Fruit fly (Drosophila melanogaster): Measurements from ENCODE around the gene CG12155.

The CG12155 gene

DNA sequence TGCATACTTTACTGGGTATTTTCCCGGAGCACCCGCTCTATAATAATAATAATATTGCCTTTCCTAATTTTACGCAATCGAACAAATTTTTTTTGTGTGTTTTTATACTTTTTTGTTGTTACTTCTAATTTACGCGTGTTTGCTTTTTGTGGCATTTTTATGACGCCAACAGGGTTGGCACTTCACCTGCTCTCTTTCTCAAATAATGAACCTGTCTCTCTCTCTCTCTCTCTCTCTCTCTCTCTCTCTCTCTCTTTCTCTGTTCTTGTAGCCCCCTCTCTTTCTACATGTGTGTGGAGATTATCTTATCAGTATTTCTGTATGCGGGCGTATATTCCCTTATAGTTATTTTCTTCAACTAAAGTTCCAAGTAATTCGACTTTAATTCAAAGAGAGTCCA lies 37.9 kb upstream of the CG12155 start (continued):
- TF ChIP-seq Opbp (GFP tag; IDR thresholded peaks at IDR 0.05; ENCODE audit: partially characterized antibody), result no peak
- no peak for TF ChIP-seq mld (GFP tag; IDR thresholded peaks at IDR 0.05; ENCODE audit: partially characterized antibody)
- no peak for TF ChIP-seq CG5245 (GFP tag; optimal IDR thresholded peaks at IDR 0.05)
- no peak for TF ChIP-seq dmrt11E (tag; optimal IDR thresholded peaks at IDR 0.05)
- no peak for TF ChIP-seq sna (GFP tag; IDR thresholded peaks at IDR 0.05; ENCODE audit: partially characterized antibody)
- peak; percentile 34 for TF ChIP-seq CG8089 (GFP tag; optimal IDR thresholded peaks at IDR 0.05)
- TF ChIP-seq luna (GFP tag; optimal IDR thresholded peaks at IDR 0.05), result peak; percentile 21
- TF ChIP-seq CG15479 (GFP tag; optimal IDR thresholded peaks at IDR 0.05), result no peak
- TF ChIP-seq chn (GFP tag; optimal IDR thresholded peaks at IDR 0.05), result no peak
- TF ChIP-seq tup (GFP tag; optimal IDR thresholded peaks at IDR 0.05), result no peak
- peak; percentile 61 for TF ChIP-seq B-H2 (GFP tag; optimal IDR thresholded peaks at IDR 0.05)
- peak; percentile 45; the same call in 1 of the 2 replicates for TF ChIP-seq stc (GFP tag; IDR thresholded peaks at IDR 0.05)
- TF ChIP-seq D19B (GFP tag; optimal IDR thresholded peaks at IDR 0.05), result peak; percentile 22
- TF ChIP-seq Pdp1 (GFP tag; optimal IDR thresholded peaks at IDR 0.05), result peak in 1 of 2 experiments; percentile 81
- no peak for TF ChIP-seq CG4404 (GFP tag; IDR thresholded peaks at IDR 0.05)
- TF ChIP-seq tll (GFP tag; optimal IDR thresholded peaks at IDR 0.05), result no peak
- no peak for TF ChIP-seq br (optimal IDR thresholded peaks at IDR 0.05)
- peak; percentile 61; the same call in 1 of the 3 replicates for TF ChIP-seq ci (GFP tag; IDR thresholded peaks at IDR 0.05)
- TF ChIP-seq CG8924 (tag; optimal IDR thresholded peaks at IDR 0.05), result peak; percentile 31
- TF ChIP-seq Ada2b (GFP tag; IDR thresholded peaks at IDR 0.05), result peak; percentile 5; the same call in 1 of the 2 replicates
- TF ChIP-seq fd64A (GFP tag; optimal IDR thresholded peaks at IDR 0.05), result peak; percentile 79
- no peak for TF ChIP-seq dimm (GFP tag; IDR thresholded peaks at IDR 0.05)
- peak; percentile 18 for TF ChIP-seq CG33213 (GFP tag; optimal IDR thresholded peaks at IDR 0.05)
- TF ChIP-seq Atf6 (GFP tag; IDR thresholded peaks at IDR 0.05), result peak; percentile 87
- no peak for TF ChIP-seq Sin3A (optimal IDR thresholded peaks at IDR 0.05)
- peak; percentile 61 for TF ChIP-seq kah (GFP tag; optimal IDR thresholded peaks at IDR 0.05)
- TF ChIP-seq CG17359 (tag; optimal IDR thresholded peaks at IDR 0.05), result peak; percentile 64
- peak; percentile 44 for TF ChIP-seq CG1647 (GFP tag; optimal IDR thresholded peaks at IDR 0.05)
- TF ChIP-seq CG2678 (tag; optimal IDR thresholded peaks at IDR 0.05), result no peak
- no peak for TF ChIP-seq so (GFP tag; IDR thresholded peaks at IDR 0.05)
- peak; percentile 23 for TF ChIP-seq fd3F (GFP tag; optimal IDR thresholded peaks at IDR 0.05)
- TF ChIP-seq CG12219 (GFP tag; optimal IDR thresholded peaks at IDR 0.05), result peak; percentile 54
- peak; percentile 56; the same call in 1 of the 3 replicates for TF ChIP-seq Dbx (GFP tag; IDR thresholded peaks at IDR 0.05)
- peak; percentile 23 for TF ChIP-seq CG12236 (GFP tag; optimal IDR thresholded peaks at IDR 0.05)
- TF ChIP-seq mirr (GFP tag; optimal IDR thresholded peaks at IDR 0.05), result peak; percentile 54
- TF ChIP-seq Ets65A (GFP tag), result no peak
- TF ChIP-seq Side (GFP tag; optimal IDR thresholded peaks at IDR 0.05), result peak; percentile 27
- TF ChIP-seq Nf-YB (GFP tag; optimal IDR thresholded peaks at IDR 0.05), result no peak
- TF ChIP-seq CG10543 (GFP tag; optimal IDR thresholded peaks at IDR 0.05), result peak; percentile 57
- TF ChIP-seq chif (GFP tag; optimal IDR thresholded peaks at IDR 0.05), result no peak
- TF ChIP-seq Hmx (GFP tag; optimal IDR thresholded peaks at IDR 0.05), result no peak
- TF ChIP-seq CG8765 (GFP tag; IDR thresholded peaks at IDR 0.05), result no peak
- TF ChIP-seq Med (GFP tag), result peak; percentile 84
- TF ChIP-seq NC2β (GFP tag; optimal IDR thresholded peaks at IDR 0.05), result peak; percentile 17
- TF ChIP-seq CG3281 (GFP tag; optimal IDR thresholded peaks at IDR 0.05), result peak; percentile 69
- no peak for TF ChIP-seq CG13894 (tag; optimal IDR thresholded peaks at IDR 0.05)
- TF ChIP-seq sc (optimal IDR thresholded peaks at IDR 0.05), result no peak
- TF ChIP-seq sc (GFP tag; optimal IDR thresholded peaks at IDR 0.05), result peak; percentile 49
- TF ChIP-seq CG11398 (GFP tag; optimal IDR thresholded peaks at IDR 0.05), result peak; percentile 54
- peak; percentile 29 for TF ChIP-seq cg (GFP tag; optimal IDR thresholded peaks at IDR 0.05)
- TF ChIP-seq ranshi (GFP tag; IDR thresholded peaks at IDR 0.05), result no peak; the same call in 1 of the 2 replicates
- peak; percentile 69 for TF ChIP-seq CG3407 (GFP tag; optimal IDR thresholded peaks at IDR 0.05)

Data from whole organism, embryonic.